Worm (Caenorhabditis elegans) whole organism, late embryonic: Measurements from ENCODE around the gene sru-21.
"Not testable (repeated sequence)": the region's sequence is repeated elsewhere in the genome, so short reads cannot be mapped to it uniquely, and the experiment has no call there.

Experiments used
- C38D4.7 ChIP-seq: fragments of 200-800 bp; sonication (Bioruptor generic); optimal IDR thresholded peaks from 2 replicates; lab custom pipeline; 2018; ENCODE audit warnings: mild to moderate bottlenecking, missing genetic modification characterization, moderate library complexity, missing compliant biosample characterization
- K02D7.2 ChIP-seq: sonication (generic microtip); optimal IDR thresholded peaks from 2 replicates; lab custom pipeline; 2017; ENCODE audit warnings: mild to moderate bottlenecking, missing genetic modification characterization, missing compliant biosample characterization
- T23F11.4 ChIP-seq: fragments of 200-800 bp; sonication (Bioruptor generic); optimal IDR thresholded peaks from 2 replicates; lab custom pipeline; 2018; ENCODE audit warnings: mild to moderate bottlenecking, missing genetic modification characterization, missing compliant biosample characterization
- ama-1 ChIP-seq: fragments of 150-350 bp; optimal IDR thresholded peaks from 2 replicates; lab custom pipeline; 2014
- ceh-18 ChIP-seq: sonication (generic microtip); optimal IDR thresholded peaks from 2 replicates; lab custom pipeline; 2016; ENCODE audit warnings: missing genetic modification characterization, missing compliant biosample characterization
- ceh-31 ChIP-seq: sonication (generic microtip); optimal IDR thresholded peaks from 2 replicates; lab custom pipeline; 2016; ENCODE audit warnings: missing genetic modification characterization, missing compliant biosample characterization
- ceh-9 ChIP-seq: sonication (generic microtip); optimal IDR thresholded peaks from 2 replicates; lab custom pipeline; 2016; ENCODE audit warnings: mild to moderate bottlenecking, missing genetic modification characterization, inconsistent platforms, missing compliant biosample characterization
- che-1 ChIP-seq: sonication (generic microtip); optimal IDR thresholded peaks from 2 replicates; lab custom pipeline; 2016; ENCODE audit warnings: mild to moderate bottlenecking, missing genetic modification characterization, missing compliant biosample characterization
- fkh-10 ChIP-seq: fragments of 150-350 bp; optimal IDR thresholded peaks from 2 replicates; lab custom pipeline; 2014; ENCODE audit warnings: missing biosample characterization, missing genetic modification reagents, missing genetic modification characterization
- gmeb-2 ChIP-seq: sonication (generic microtip); optimal IDR thresholded peaks from 2 replicates; lab custom pipeline; 2016; ENCODE audit warnings: missing genetic modification characterization, inconsistent platforms, missing compliant biosample characterization
- hlh-13 ChIP-seq: fragments of 200-800 bp; sonication (Bioruptor generic); optimal IDR thresholded peaks from 2 replicates; lab custom pipeline; 2018; ENCODE audit warnings: mild to moderate bottlenecking, missing genetic modification characterization, missing compliant biosample characterization
- lim-6 ChIP-seq: sonication (generic microtip); optimal IDR thresholded peaks from 2 replicates; lab custom pipeline; 2016; ENCODE audit warnings: missing genetic modification characterization, missing compliant biosample characterization
- nhr-11 ChIP-seq: fragments of 150-350 bp; optimal IDR thresholded peaks from 2 replicates; lab custom pipeline; 2014; ENCODE audit warnings: missing biosample characterization, missing genetic modification characterization
- nhr-232 ChIP-seq: sonication (generic microtip); optimal IDR thresholded peaks from 2 replicates; lab custom pipeline; 2016; ENCODE audit warnings: missing genetic modification characterization, missing compliant biosample characterization
- npax-4 ChIP-seq: sonication (generic microtip); optimal IDR thresholded peaks from 2 replicates; lab custom pipeline; 2016; ENCODE audit warnings: missing genetic modification characterization, missing compliant biosample characterization
- odd-2 ChIP-seq: sonication (generic microtip); optimal IDR thresholded peaks from 2 replicates; lab custom pipeline; 2017; ENCODE audit warnings: antibody characterized with exemption, mild to moderate bottlenecking, missing genetic modification characterization, missing compliant biosample characterization
- pag-3 ChIP-seq: sonication (generic microtip); optimal IDR thresholded peaks from 2 replicates; lab custom pipeline; 2016; ENCODE audit warnings: missing compliant biosample characterization, missing genetic modification characterization, borderline replicate concordance
- pat-9 ChIP-seq: fragments of 200-800 bp; sonication (Bioruptor generic); optimal IDR thresholded peaks from 2 replicates; lab custom pipeline; 2018; ENCODE audit warnings: mild to moderate bottlenecking, missing genetic modification characterization, moderate library complexity, missing compliant biosample characterization
- pha-4 ChIP-seq: fragments of 150-350 bp; optimal IDR thresholded peaks from 2 replicates; lab custom pipeline; 2018; ENCODE audit warnings: missing biosample characterization, missing genetic modification reagents, missing genetic modification characterization
- pqm-1 ChIP-seq: sonication (generic microtip); optimal IDR thresholded peaks from 2 replicates; lab custom pipeline; 2016; ENCODE audit warnings: missing genetic modification characterization, missing compliant biosample characterization
- pros-1 ChIP-seq: fragments of 150-350 bp; optimal IDR thresholded peaks from 2 replicates; lab custom pipeline; 2014; ENCODE audit warnings: missing biosample characterization, missing genetic modification reagents, missing genetic modification characterization
- ref-2 ChIP-seq: sonication (generic microtip); optimal IDR thresholded peaks from 2 replicates; lab custom pipeline; 2016; ENCODE audit warnings: missing genetic modification characterization, missing compliant biosample characterization
- sdc-2 ChIP-seq: sonication (generic microtip); optimal IDR thresholded peaks from 2 replicates; lab custom pipeline; 2016; ENCODE audit warnings: missing genotype, missing genetic modification characterization, missing compliant biosample characterization
- sox-2 ChIP-seq: fragments of 200-800 bp; sonication (Bioruptor generic); IDR thresholded peaks from 2 replicates; pipeline ENCODE4 v1.3.6; 2022; ENCODE audit warnings: missing genetic modification reagents, missing genetic modification characterization, missing compliant biosample characterization
- sox-4 ChIP-seq: sonication (generic microtip); optimal IDR thresholded peaks from 2 replicates; lab custom pipeline; 2017; ENCODE audit warnings: mild to moderate bottlenecking, missing genetic modification characterization, inconsistent platforms, missing compliant biosample characterization
- syd-9 ChIP-seq: sonication (generic microtip); optimal IDR thresholded peaks from 2 replicates; lab custom pipeline; 2016; ENCODE audit warnings: mild to moderate bottlenecking, missing genetic modification characterization, moderate library complexity, missing compliant biosample characterization
- tbx-2 ChIP-seq: sonication (generic microtip); optimal IDR thresholded peaks from 2 replicates; lab custom pipeline; 2016; ENCODE audit warnings: missing genetic modification characterization, missing compliant biosample characterization
- ttx-3 ChIP-seq: sonication (generic microtip); optimal IDR thresholded peaks from 2 replicates; lab custom pipeline; 2016; ENCODE audit warnings: missing genetic modification reagents, missing genetic modification characterization, missing compliant biosample characterization
- unc-3 ChIP-seq, 2 experiments: fragments of 200-800 bp in 1 of 2; sonication (Bioruptor generic) in 1 of 2; sonication (generic microtip) in 1 of 2; conservative IDR thresholded peaks in 1 of 2; optimal IDR thresholded peaks in 1 of 2; 2 replicates each; pipeline versions ENCODE4 v1.3.6 to Lab custom; 2016 to 2022; ENCODE audit warnings: missing compliant biosample characterization in 2 of 2, missing genetic modification characterization in 2 of 2, missing genetic modification reagents in 1 of 2
- unc-86 ChIP-seq: sonication (generic microtip); optimal IDR thresholded peaks from 2 replicates; lab custom pipeline; 2016; ENCODE audit warnings: missing genetic modification characterization, missing compliant biosample characterization
- ztf-16 ChIP-seq: sonication (generic microtip); optimal IDR thresholded peaks from 2 replicates; lab custom pipeline; 2017; ENCODE audit warnings: missing genetic modification characterization, missing compliant biosample characterization

The sru-21 gene

ce11 chrIV:13626469-13626868 is at the start of gene sru-21:
TSS of gene sru-21 (plus strand) at chrIV:13626769.
- TF ChIP-seq nhr-232 (tag; lab: Kevin White, UChicago) (no peak), fkh-10 (GFP tag; lab: Kevin White, UChicago) (no peak), K02D7.2 (tag; lab: Kevin White, UChicago) (no peak), npax-4 (tag; lab: Kevin White, UChicago) (no peak), unc-3 (GFP tag; conservative IDR thresholded peaks at IDR 0.05; lab: Robert Waterston, UW) (no peak), unc-3 (tag; optimal IDR thresholded peaks at IDR 0.05; lab: Kevin White, UChicago) (no peak), odd-2 (tag; lab: Kevin White, UChicago) (no peak), che-1 (tag; lab: Kevin White, UChicago) (no peak), C38D4.7 (GFP tag; lab: Kevin White, UChicago) (no peak), sox-2 (GFP tag; lab: Robert Waterston, UW) (no peak), gmeb-2 (tag; lab: Kevin White, UChicago) (no peak)

DNA sequence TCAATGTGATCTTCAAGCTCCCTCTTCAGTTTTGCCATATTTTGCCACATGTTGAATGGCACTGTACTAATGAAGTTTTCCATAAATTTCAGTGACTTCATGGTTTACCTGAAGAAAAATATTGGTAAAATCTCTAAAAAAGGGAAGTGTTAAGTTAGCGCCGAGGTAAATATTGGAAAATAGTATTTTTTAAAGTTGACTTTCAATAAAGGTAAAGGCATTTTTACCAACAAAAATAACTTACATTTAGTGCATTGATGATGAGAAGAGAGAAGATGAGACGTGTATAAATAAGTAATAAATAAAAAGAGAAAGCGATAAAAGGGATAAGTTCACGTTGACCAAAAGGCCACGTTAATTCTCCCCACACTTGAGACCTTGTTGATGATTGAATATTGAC is 48.4 kb upstream of the sru-21 start, which contains the start of gene Y45F10B.8:
Gene Y45F10B.8, minus strand, starts transcription at position 101 of the 400 bp plus-strand sequence.
- not testable (repeated sequence) for TF ChIP-seq npax-4 (tag; lab: Kevin White, UChicago); pqm-1; ceh-9 (tag; lab: Kevin White, UChicago)

DNA sequence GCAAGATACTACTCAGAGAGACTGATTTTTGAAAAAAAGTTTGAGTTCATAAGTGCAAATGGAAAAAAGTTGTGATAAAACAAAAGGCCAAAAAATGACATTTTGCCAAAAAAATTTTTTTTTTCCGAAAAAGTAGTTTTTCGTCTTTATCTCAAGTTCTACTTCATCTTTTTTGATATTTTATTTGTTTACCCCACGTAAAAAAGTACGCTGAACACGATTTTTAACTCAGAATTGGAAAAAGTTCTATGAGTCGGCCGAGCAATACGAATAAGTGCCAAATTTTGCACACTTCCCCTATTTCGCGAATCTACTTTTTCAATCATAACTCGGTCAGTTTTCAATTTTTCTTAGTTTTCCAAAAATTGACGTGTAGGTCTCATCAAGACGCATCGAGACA is 47.6 kb upstream of the sru-21 start, which contains the start of gene sru-16:
Gene sru-16, plus strand, starts transcription at position 301 of the 400 bp plus-strand sequence.
- not testable (repeated sequence) for TF ChIP-seq unc-86; sox-4 (tag; lab: Kevin White, UChicago); syd-9 (tag; lab: Kevin White, UChicago)

- TF ChIP-seq pag-3 (tag; lab: Kevin White, UChicago): no peak
- TF ChIP-seq hlh-13 (GFP tag; lab: Kevin White, UChicago): no peak
- no peak for TF ChIP-seq ama-1 (lab: Kevin White, UChicago)
- no peak for TF ChIP-seq pros-1 (tag; lab: Kevin White, UChicago)
- TF ChIP-seq T23F11.4 (GFP tag; lab: Kevin White, UChicago): no peak
- TF ChIP-seq K02D7.2 (tag; lab: Kevin White, UChicago): no peak
- TF ChIP-seq syd-9 (tag; lab: Kevin White, UChicago): no peak
- TF ChIP-seq pha-4 (tag; lab: Kevin White, UChicago): no peak
- TF ChIP-seq lim-6: no peak
- no peak for TF ChIP-seq ref-2
Measured at ce11 chrIV:13582909-13583308, 43.7 kb upstream of the sru-21 start, which contains the start of gene sru-12. TSS of gene sru-12 (plus strand) at chrIV:13583209.

ce11 chrIV:13584646-13585045 is 41.9 kb upstream of the sru-21 start, which contains the start of gene sru-11:
TSS of gene sru-11 (plus strand) at chrIV:13584946.
- TF ChIP-seq tbx-2 (tag; lab: Kevin White, UChicago): no peak
- TF ChIP-seq pat-9: no peak
- no peak for TF ChIP-seq sdc-2 (tag; lab: Kevin White, UChicago)
- no peak for TF ChIP-seq pqm-1
- TF ChIP-seq pha-4 (tag; lab: Kevin White, UChicago): no peak
- no peak for TF ChIP-seq nhr-11 (tag; lab: Kevin White, UChicago)
- TF ChIP-seq ttx-3: no peak
- no peak for TF ChIP-seq ceh-31
- TF ChIP-seq, all 69 proteins: peak for 0

DNA sequence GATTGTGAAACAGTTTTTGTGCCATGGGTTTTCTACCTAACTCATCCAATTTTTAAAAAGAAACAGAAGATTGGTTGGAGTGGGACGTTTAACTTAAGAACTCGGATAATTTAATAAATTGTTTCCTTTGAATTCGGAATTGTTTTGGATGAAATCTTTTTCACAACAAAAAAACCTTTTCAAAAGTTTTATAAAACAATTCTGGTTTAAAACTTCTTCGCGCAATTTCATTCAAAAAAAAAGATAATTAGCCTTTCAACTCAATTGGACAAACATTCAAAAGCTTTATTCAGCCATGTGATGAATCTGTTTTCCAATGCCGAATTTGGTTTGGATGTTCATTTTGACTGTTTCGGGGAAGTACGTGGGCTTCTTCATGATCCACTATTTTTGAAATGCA is 39.4 kb upstream of the sru-21 start, which contains the start of gene Y45F10B.12:
Gene Y45F10B.12, plus strand, starts transcription at position 301 of the 400 bp plus-strand sequence.
- TF ChIP-seq ama-1 (lab: Kevin White, UChicago) (no peak), pros-1 (tag; lab: Kevin White, UChicago) (no peak), ceh-18 (tag; lab: Kevin White, UChicago) (no peak), ztf-16 (no peak), ceh-31 (no peak), unc-86 (no peak), tbx-2 (tag; lab: Kevin White, UChicago) (no peak)
